Fruit fly (Drosophila melanogaster) whole organism, embryonic: ENCODE results near the gene Nnp-1.
A peak's percentile ranks its signal among the peaks of the same experiment; 100 is the strongest.

ENCODE experiments used
- Adf1 ChIP-seq: fragments of 200-800 bp; sonication (Bioruptor generic); IDR thresholded peaks from 2 replicates; pipeline ENCODE4 v1.3.6; 2022; ENCODE audit warnings: missing biosample characterization, missing genetic modification characterization
- Awh ChIP-seq: fragments of 200-800 bp; sonication (Bioruptor generic); IDR thresholded peaks from 2 replicates; pipeline ENCODE4, ENCODE4 v1.3.6; 2022; ENCODE audit warnings: missing biosample characterization, missing genetic modification characterization
- B-H1 ChIP-seq: fragments of 200-800 bp; sonication (Bioruptor generic); IDR thresholded peaks from 3 replicates; pipeline ENCODE4 v1.3.6; 2022; ENCODE audit warnings: missing biosample characterization, missing genetic modification characterization
- CG10267 ChIP-seq: fragments of 200-800 bp; sonication (Bioruptor generic); optimal IDR thresholded peaks from 2 replicates; lab custom pipeline; 2018; ENCODE audit warnings: missing biosample characterization, mild to moderate bottlenecking, missing genetic modification characterization, moderate library complexity
- CG10565 ChIP-seq: fragments of 200-800 bp; sonication (Bioruptor generic); optimal IDR thresholded peaks from 3 replicates; lab custom pipeline; 2016; ENCODE audit warnings: missing biosample characterization, mild to moderate bottlenecking, missing genetic modification characterization
- CG14860 ChIP-seq: fragments of 200-800 bp; sonication (Bioruptor generic); IDR thresholded peaks from 3 replicates; pipeline ENCODE4 v1.3.6; 2022; ENCODE audit warnings: missing biosample characterization, missing genetic modification characterization; ENCODE audit not compliant: partially characterized antibody
- CG15269 ChIP-seq: fragments of 200-800 bp; sonication (Bioruptor generic); optimal IDR thresholded peaks from 2 replicates; lab custom pipeline; 2018; ENCODE audit warnings: missing biosample characterization, mild to moderate bottlenecking, missing genetic modification characterization, moderate library complexity
- CG17612 ChIP-seq: fragments of 200-800 bp; sonication (Bioruptor generic); IDR thresholded peaks from 2 replicates; pipeline ENCODE4 v1.3.6; 2022; ENCODE audit warnings: missing biosample characterization, missing genetic modification characterization
- CG1792 ChIP-seq: fragments of 200-800 bp; sonication (Bioruptor generic); optimal IDR thresholded peaks from 2 replicates; lab custom pipeline; 2016; ENCODE audit warnings: missing biosample characterization, missing genetic modification characterization
- CG2120 ChIP-seq: fragments of 200-800 bp; sonication (Bioruptor generic); optimal IDR thresholded peaks from 3 replicates; lab custom pipeline; 2016; ENCODE audit warnings: missing biosample characterization, missing genetic modification characterization
- CG2875 ChIP-seq: fragments of 200-800 bp; sonication (Bioruptor generic); optimal IDR thresholded peaks from 2 replicates; lab custom pipeline; 2017; ENCODE audit warnings: missing biosample characterization, mild to moderate bottlenecking, missing genetic modification characterization, missing genetic modification reagents
- CG31441 ChIP-seq: fragments of 200-800 bp; sonication (Bioruptor generic); IDR thresholded peaks from 2 replicates; pipeline ENCODE4 v1.3.6; 2022; ENCODE audit warnings: missing biosample characterization, missing genetic modification characterization
- CG3847 ChIP-seq: fragments of 200-800 bp; sonication (Bioruptor generic); IDR thresholded peaks from 2 replicates; pipeline ENCODE4 v1.3.6; 2022; ENCODE audit warnings: missing biosample characterization, missing genetic modification characterization
- CG6175 ChIP-seq: fragments of 200-800 bp; sonication (Bioruptor generic); IDR thresholded peaks from 3 replicates; pipeline ENCODE4 v1.3.6; 2022; ENCODE audit warnings: missing biosample characterization, missing genetic modification characterization
- CG6689 ChIP-seq: fragments of 200-800 bp; sonication (Bioruptor generic); IDR thresholded peaks from 2 replicates; pipeline ENCODE4 v1.3.6; 2022; ENCODE audit warnings: missing biosample characterization, missing genetic modification characterization
- CG7963 ChIP-seq: fragments of 200-800 bp; sonication (Bioruptor generic); IDR thresholded peaks from 3 replicates; pipeline ENCODE4 v1.3.6; 2022; ENCODE audit warnings: missing biosample characterization, missing genetic modification characterization; ENCODE audit not compliant: partially characterized antibody
- D19A ChIP-seq: fragments of 200-800 bp; optimal IDR thresholded peaks from 3 replicates; lab custom pipeline; 2019; ENCODE audit warnings: missing biosample characterization, mild to moderate bottlenecking, missing genetic modification characterization, moderate library complexity
- ERR ChIP-seq: fragments of 200-800 bp; sonication (Bioruptor generic); optimal IDR thresholded peaks from 2 replicates; lab custom pipeline; 2016; ENCODE audit warnings: missing biosample characterization, missing genetic modification characterization
- Fer1 ChIP-seq: fragments of 200-800 bp; sonication (Bioruptor generic); optimal IDR thresholded peaks from 2 replicates; lab custom pipeline; 2017; ENCODE audit warnings: missing biosample characterization, mild to moderate bottlenecking, missing genetic modification characterization
- GATAe ChIP-seq: fragments of 200-800 bp; sonication (Bioruptor generic); conservative IDR thresholded peaks from 2 replicates; pipeline ENCODE4 v1.3.6; 2022; ENCODE audit warnings: missing biosample characterization, missing genetic modification characterization
- Hand ChIP-seq: fragments of 200-800 bp; sonication (Bioruptor generic); optimal IDR thresholded peaks from 2 replicates; lab custom pipeline; 2017; ENCODE audit warnings: mild to moderate bottlenecking, missing biosample characterization, missing genetic modification reagents, missing genetic modification characterization
- Hey ChIP-seq: fragments of 200-800 bp; sonication (Bioruptor generic); optimal IDR thresholded peaks from 3 replicates; lab custom pipeline; 2018; ENCODE audit warnings: missing biosample characterization, mild to moderate bottlenecking, missing genetic modification characterization
- Nf-YC ChIP-seq: fragments of 200-800 bp; optimal IDR thresholded peaks from 3 replicates; lab custom pipeline; 2019; ENCODE audit warnings: missing biosample characterization, mild to moderate bottlenecking, missing genetic modification characterization, moderate library complexity
- Sry-β ChIP-seq: fragments of 200-800 bp; sonication (Bioruptor generic); optimal IDR thresholded peaks from 2 replicates; lab custom pipeline; 2018; ENCODE audit warnings: missing biosample characterization, mild to moderate bottlenecking, missing genetic modification characterization, moderate library complexity
- crol ChIP-seq: fragments of 200-800 bp; sonication (Bioruptor generic); IDR thresholded peaks from 2 replicates; pipeline ENCODE4 v1.3.6; 2022; ENCODE audit warnings: missing biosample characterization, missing genetic modification characterization
- cwo ChIP-seq: fragments of 200-800 bp; sonication (Bioruptor generic); optimal IDR thresholded peaks from 3 replicates; lab custom pipeline; 2017; ENCODE audit warnings: missing biosample characterization, missing genetic modification characterization, mild to moderate bottlenecking, moderate library complexity, missing genetic modification reagents
- ems ChIP-seq: fragments of 200-800 bp; sonication (Bioruptor generic); optimal IDR thresholded peaks from 3 replicates; lab custom pipeline; 2016; ENCODE audit warnings: missing biosample characterization, missing genetic modification characterization
- en ChIP-seq: fragments of 200-800 bp; sonication (Bioruptor generic); optimal IDR thresholded peaks from 2 replicates; lab custom pipeline; 2016; ENCODE audit warnings: missing biosample characterization, missing genetic modification characterization
- eyg ChIP-seq: fragments of 200-800 bp; sonication (Bioruptor generic); optimal IDR thresholded peaks from 3 replicates; lab custom pipeline; 2016; ENCODE audit warnings: missing biosample characterization, missing genetic modification characterization
- fd102C ChIP-seq: fragments of 200-800 bp; sonication (Bioruptor generic); optimal IDR thresholded peaks from 2 replicates; lab custom pipeline; 2018; ENCODE audit warnings: missing biosample characterization, mild to moderate bottlenecking, missing genetic modification characterization, moderate library complexity
- fd96Cb ChIP-seq: fragments of 200-800 bp; sonication (Bioruptor generic); optimal IDR thresholded peaks from 2 replicates; lab custom pipeline; 2018; ENCODE audit warnings: missing biosample characterization, mild to moderate bottlenecking, missing genetic modification characterization, moderate library complexity
- gce ChIP-seq: fragments of 200-800 bp; sonication (Bioruptor generic); IDR thresholded peaks from 3 replicates; pipeline ENCODE4 v1.3.6; 2022; ENCODE audit warnings: missing biosample characterization, missing genetic modification characterization
- grn ChIP-seq: fragments of 200-800 bp; sonication (Bioruptor generic); optimal IDR thresholded peaks from 3 replicates; lab custom pipeline; 2017; ENCODE audit warnings: missing biosample characterization, missing genetic modification characterization
- h ChIP-seq: fragments of >200 bp; optimal IDR thresholded peaks from 2 replicates; lab custom pipeline; 2017
- hb ChIP-seq: fragments of 200-800 bp; sonication (Bioruptor generic); IDR thresholded peaks from 3 replicates; pipeline ENCODE4 v1.3.6; 2022; ENCODE audit warnings: missing biosample characterization, missing genetic modification characterization; ENCODE audit not compliant: partially characterized antibody
- jigr1 ChIP-seq: fragments of 200-800 bp; sonication (Bioruptor generic); IDR thresholded peaks from 3 replicates; pipeline ENCODE4 v1.3.6; 2022; ENCODE audit warnings: missing biosample characterization, missing genetic modification characterization
- jing ChIP-seq: fragments of 200-800 bp; sonication (Bioruptor generic); optimal IDR thresholded peaks from 2 replicates; lab custom pipeline; 2018; ENCODE audit warnings: missing biosample characterization, mild to moderate bottlenecking, missing genetic modification characterization
- lmd ChIP-seq: fragments of 200-800 bp; sonication (Bioruptor generic); IDR thresholded peaks from 2 replicates; pipeline ENCODE4 v1.3.6; 2022; ENCODE audit warnings: missing biosample characterization, missing genetic modification characterization
- maf-S ChIP-seq: fragments of 200-800 bp; sonication (Bioruptor generic); optimal IDR thresholded peaks from 2 replicates; lab custom pipeline; 2016; ENCODE audit warnings: missing biosample characterization, missing genetic modification characterization
- mam ChIP-seq: fragments of 200-800 bp; sonication (Bioruptor generic); optimal IDR thresholded peaks from 3 replicates; lab custom pipeline; 2016; ENCODE audit warnings: missing biosample characterization, missing genetic modification characterization
- mirr ChIP-seq: fragments of 200-800 bp; sonication (Bioruptor generic); optimal IDR thresholded peaks from 3 replicates; lab custom pipeline; 2018; ENCODE audit warnings: missing biosample characterization, mild to moderate bottlenecking, missing genetic modification characterization
- nom ChIP-seq: fragments of 200-800 bp; sonication (Bioruptor generic); optimal IDR thresholded peaks from 2 replicates; lab custom pipeline; 2017; ENCODE audit warnings: missing biosample characterization, missing genetic modification characterization, mild to moderate bottlenecking, moderate library complexity, missing genetic modification reagents
- pnt ChIP-seq: fragments of 200-800 bp; sonication (Bioruptor generic); optimal IDR thresholded peaks from 3 replicates; lab custom pipeline; 2016; ENCODE audit warnings: missing biosample characterization, missing genetic modification characterization
- sc ChIP-seq, 3 experiments: fragments of >200 bp in 2 of 3; fragments of 200-800 bp in 1 of 3; sonication (Bioruptor generic) in 1 of 3; optimal IDR thresholded peaks; 2 replicates in 2 of 3; 3 replicates in 1 of 3; lab custom pipeline; 2017; ENCODE audit warnings: mild to moderate bottlenecking in 1 of 3, missing biosample characterization in 1 of 3, missing genetic modification characterization in 1 of 3, missing genetic modification reagents in 1 of 3
- slou ChIP-seq: fragments of 200-800 bp; sonication (Bioruptor generic); optimal IDR thresholded peaks from 3 replicates; lab custom pipeline; 2016; ENCODE audit warnings: missing biosample characterization, missing genetic modification characterization
- sqz ChIP-seq: fragments of 200-800 bp; sonication (Bioruptor generic); optimal IDR thresholded peaks from 3 replicates; lab custom pipeline; 2018; ENCODE audit warnings: missing biosample characterization, mild to moderate bottlenecking, missing genetic modification characterization
- tgo ChIP-seq: fragments of 200-800 bp; sonication (Bioruptor generic); IDR thresholded peaks from 3 replicates; pipeline ENCODE4 v1.3.6; 2022; ENCODE audit warnings: missing biosample characterization, missing genetic modification characterization
- wdn ChIP-seq: fragments of 200-800 bp; sonication (Bioruptor generic); IDR thresholded peaks from 2 replicates; pipeline ENCODE4 v1.3.6; 2022; ENCODE audit warnings: missing biosample characterization, missing genetic modification characterization
- wek ChIP-seq: fragments of 200-800 bp; sonication (Bioruptor generic); optimal IDR thresholded peaks from 3 replicates; lab custom pipeline; 2018; ENCODE audit warnings: missing biosample characterization, mild to moderate bottlenecking, missing genetic modification characterization, moderate library complexity

Nnp-1 gene

dm6 chr2L:13373435-13374242 lies 7.7 kb upstream of the Nnp-1 start, which contains the start of the genes Bdp1 and CG6565 (continued):
- TF ChIP-seq Hand (GFP tag; lab: Kevin White, UChicago): peak; percentile 80
- peak; percentile 88 for TF ChIP-seq CG17612 (GFP tag; lab: Robert Waterston, UW)
- peak; percentile 96 for TF ChIP-seq jigr1 (GFP tag; lab: Robert Waterston, UW)
- TF ChIP-seq CG31441: peak; percentile 98
- peak; percentile 93 for TF ChIP-seq CG2875 (GFP tag; lab: Kevin White, UChicago)
- peak; percentile 76 for TF ChIP-seq gce
- peak; percentile 92 for TF ChIP-seq sqz (GFP tag; lab: Kevin White, UChicago)
- TF ChIP-seq fd96Cb (tag; lab: Kevin White, UChicago): peak; percentile 97
- TF ChIP-seq D19A: peak; percentile 86
- TF ChIP-seq mam (GFP tag; lab: Kevin White, UChicago): peak; percentile 99
- TF ChIP-seq CG6175 (GFP tag; lab: Robert Waterston, UW): peak; percentile 91
- peak; percentile 98 for TF ChIP-seq lmd
- TF ChIP-seq CG6689 (GFP tag; lab: Robert Waterston, UW): peak; percentile 98
- peak; percentile 86 for TF ChIP-seq wdn
- TF ChIP-seq tgo (GFP tag; lab: Robert Waterston, UW): peak; percentile 97
- peak; percentile 98 for TF ChIP-seq CG3847 (GFP tag; lab: Robert Waterston, UW)
- TF ChIP-seq CG7963: no peak
- TF ChIP-seq pnt (GFP tag; lab: Kevin White, UChicago): peak; percentile 99
- peak; percentile 99 for TF ChIP-seq CG2120
- no peak for TF ChIP-seq hb (GFP tag; lab: Robert Waterston, UW)
- peak; percentile 94 for TF ChIP-seq B-H1 (GFP tag; lab: Robert Waterston, UW)
- TF ChIP-seq Nf-YC (tag; lab: Kevin White, UChicago): peak; percentile 84
- TF ChIP-seq ERR: peak; percentile 95
- TF ChIP-seq Hey (tag; lab: Kevin White, UChicago): peak; percentile 85
- peak; percentile 68 for TF ChIP-seq wek
- TF ChIP-seq crol (GFP tag; lab: Robert Waterston, UW): peak; percentile 94
- TF ChIP-seq en: peak; percentile 94
- TF ChIP-seq Adf1 (GFP tag; lab: Robert Waterston, UW): peak; percentile 82
- TF ChIP-seq cwo (GFP tag; lab: Kevin White, UChicago): peak; percentile 92
- TF ChIP-seq fd102C: peak; percentile 80
- TF ChIP-seq CG15269: peak; percentile 96
- TF ChIP-seq slou: peak; percentile 98
- peak; percentile 97 for TF ChIP-seq CG1792 (GFP tag; lab: Kevin White, UChicago)
- peak; percentile 80 for TF ChIP-seq nom (GFP tag; lab: Kevin White, UChicago)
- peak; percentile 84 for TF ChIP-seq Awh
- TF ChIP-seq grn (GFP tag; lab: Kevin White, UChicago): no peak
- no peak for TF ChIP-seq CG14860 (GFP tag; lab: Robert Waterston, UW)
- TF ChIP-seq Sry-β (GFP tag; lab: Kevin White, UChicago): peak; percentile 88
- peak; percentile 79 for TF ChIP-seq GATAe
- TF ChIP-seq CG10565: peak; percentile 94
- TF ChIP-seq sc (optimal IDR thresholded peaks at IDR 0.05; lab: Kevin White, UChicago): no peak
- TF ChIP-seq sc (GFP tag; optimal IDR thresholded peaks at IDR 0.05; lab: Kevin White, UChicago): peak; percentile 97
- TF ChIP-seq jing: peak; percentile 96
- TF ChIP-seq maf-S (GFP tag; lab: Kevin White, UChicago): peak; percentile 98
- peak; percentile 70 for TF ChIP-seq mirr (GFP tag; lab: Kevin White, UChicago)
- peak; percentile 95 for TF ChIP-seq eyg
- TF ChIP-seq Fer1: peak; percentile 95
- TF ChIP-seq CG10267 (tag; lab: Kevin White, UChicago): peak; percentile 100
- peak; percentile 98 for TF ChIP-seq ems (GFP tag; lab: Kevin White, UChicago)
- no peak for TF ChIP-seq h (lab: Kevin White, UChicago)
